Worm (Caenorhabditis elegans) whole organism, L2 larva: ENCODE results near the gene flp-26.

Experiments
- fos-1 ChIP-seq: fragments of 150-350 bp; optimal IDR thresholded peaks from 2 replicates; lab custom pipeline; 2014; ENCODE audit warnings: missing biosample characterization, missing genetic modification characterization
- lsy-2 ChIP-seq, 2 experiments: fragments of 150-350 bp in 1 of 2; sonication (generic microtip) in 1 of 2; optimal IDR thresholded peaks; 2 replicates each; lab custom pipeline; 2014 to 2017; ENCODE audit warnings: missing biosample characterization in 2 of 2, missing genetic modification characterization in 2 of 2
- skn-1 ChIP-seq: sonication (generic microtip); optimal IDR thresholded peaks from 2 replicates; lab custom pipeline; 2017; ENCODE audit warnings: missing biosample characterization, missing genetic modification characterization

DNA sequence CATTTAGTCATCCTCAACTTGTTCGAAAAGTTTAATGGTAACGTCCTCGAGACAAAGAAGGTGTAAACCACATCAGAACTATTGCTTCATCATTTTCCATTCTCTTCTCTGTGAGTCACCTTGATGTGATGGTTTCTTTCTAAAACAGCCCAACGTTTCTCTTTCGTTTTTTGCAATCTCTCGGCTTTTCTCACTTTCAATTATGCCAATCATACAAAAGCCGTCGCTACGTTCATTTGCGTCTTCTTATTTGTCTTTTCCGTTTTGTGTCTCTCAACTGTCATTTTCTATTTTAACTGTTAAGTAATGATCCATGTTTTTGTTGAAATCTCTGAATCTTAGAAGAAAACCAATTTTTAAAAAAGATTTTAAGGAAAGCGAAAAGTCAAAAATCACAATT is 28.4 kb downstream of the flp-26 start, which contains the start of gene B0403.5:
- TF ChIP-seq skn-1 (tag; lab: Kevin White, UChicago) (no peak), lsy-2 (tag; optimal IDR thresholded peaks at IDR 0.05; lab: Kevin White, UChicago) (no peak), fos-1 (tag; lab: Kevin White, UChicago) (no peak)
